Worm (Caenorhabditis elegans) whole organism, L3 larva: ENCODE measurements around the gene fic-1.
"Not testable (repeated sequence)": the region's sequence is repeated elsewhere in the genome, so short reads cannot be mapped to it uniquely, and the experiment has no call there.

Experiments used
- ZK546.5 ChIP-seq: sonication (generic microtip); optimal IDR thresholded peaks from 2 replicates; lab custom pipeline; 2017; ENCODE audit warnings: missing biosample characterization, missing genetic modification characterization
- aly-2 ChIP-seq: fragments of 150-350 bp; optimal IDR thresholded peaks from 2 replicates; lab custom pipeline; 2014; ENCODE audit warnings: missing biosample characterization, missing genetic modification characterization
- ama-1 ChIP-seq: fragments of 150-350 bp; optimal IDR thresholded peaks from 2 replicates; lab custom pipeline; 2018
- ceh-28 ChIP-seq: fragments of 150-350 bp; optimal IDR thresholded peaks from 2 replicates; lab custom pipeline; 2014; ENCODE audit warnings: missing biosample characterization, missing genetic modification reagents, missing genetic modification characterization
- ceh-9 ChIP-seq: sonication (generic microtip); optimal IDR thresholded peaks from 2 replicates; lab custom pipeline; 2018; ENCODE audit warnings: missing biosample characterization, missing genetic modification characterization
- daf-12 ChIP-seq: fragments of 150-350 bp; optimal IDR thresholded peaks from 2 replicates; lab custom pipeline; 2014; ENCODE audit warnings: missing biosample characterization, missing genetic modification reagents, missing genetic modification characterization
- egl-5 ChIP-seq: fragments of 150-350 bp; optimal IDR thresholded peaks from 2 replicates; lab custom pipeline; 2017; ENCODE audit warnings: missing biosample characterization, missing genetic modification reagents, missing genetic modification characterization, inconsistent platforms
- elt-1 ChIP-seq: fragments of 150-350 bp; optimal IDR thresholded peaks from 2 replicates; lab custom pipeline; 2014; ENCODE audit warnings: missing biosample characterization, missing genetic modification characterization
- elt-2 ChIP-seq: sonication (generic microtip); optimal IDR thresholded peaks from 2 replicates; lab custom pipeline; 2016; ENCODE audit warnings: missing genetic modification reagents, mild to moderate bottlenecking, missing genetic modification characterization, missing compliant biosample characterization
- elt-3 ChIP-seq, 3 experiments: fragments of 150-350 bp in 1 of 3; sonication (generic microtip) in 2 of 3; optimal IDR thresholded peaks; 2 replicates in 2 of 3; 4 replicates in 1 of 3; lab custom pipeline; 2014 to 2017; ENCODE audit warnings: missing biosample characterization in 3 of 3, missing genetic modification characterization in 3 of 3
- eor-1 ChIP-seq, 2 experiments: fragments of 150-350 bp; optimal IDR thresholded peaks; 2 replicates each; lab custom pipeline; 2014 to 2018; ENCODE audit warnings: missing biosample characterization in 2 of 2, missing genetic modification characterization in 2 of 2
- fkh-10 ChIP-seq: sonication (generic microtip); optimal IDR thresholded peaks from 2 replicates; lab custom pipeline; 2017; ENCODE audit warnings: missing biosample characterization, missing genetic modification reagents, missing genetic modification characterization
- hmg-11 ChIP-seq: sonication (generic microtip); optimal IDR thresholded peaks from 2 replicates; lab custom pipeline; 2016; ENCODE audit warnings: missing genetic modification characterization, missing compliant biosample characterization
- lin-39 ChIP-seq: fragments of 150-350 bp; optimal IDR thresholded peaks from 2 replicates; lab custom pipeline; 2018; ENCODE audit warnings: missing biosample characterization, missing genetic modification reagents, missing genetic modification characterization
- lsy-12 ChIP-seq: sonication (generic microtip); optimal IDR thresholded peaks from 2 replicates; lab custom pipeline; 2016; ENCODE audit warnings: mild to moderate bottlenecking, missing genetic modification characterization, missing compliant biosample characterization
- mdl-1 ChIP-seq: fragments of 150-350 bp; optimal IDR thresholded peaks from 2 replicates; lab custom pipeline; 2014; ENCODE audit warnings: missing biosample characterization, missing genetic modification characterization
- nfya-1 ChIP-seq: sonication (generic microtip); optimal IDR thresholded peaks from 2 replicates; lab custom pipeline; 2017; ENCODE audit warnings: missing genetic modification characterization, mild to moderate bottlenecking, missing compliant biosample characterization, antibody characterized with exemption, moderate library complexity; ENCODE audit not compliant: insufficient read depth
- nhr-12 ChIP-seq: fragments of 150-350 bp; optimal IDR thresholded peaks from 2 replicates; lab custom pipeline; 2014; ENCODE audit warnings: missing biosample characterization, missing genetic modification characterization
- nhr-237 ChIP-seq: fragments of 150-350 bp; optimal IDR thresholded peaks from 2 replicates; lab custom pipeline; 2014; ENCODE audit warnings: missing biosample characterization, missing genetic modification characterization
- nhr-25 ChIP-seq: sonication (generic microtip); optimal IDR thresholded peaks from 2 replicates; lab custom pipeline; 2017; ENCODE audit warnings: missing biosample characterization, missing genetic modification characterization
- nhr-28 ChIP-seq: fragments of 150-350 bp; optimal IDR thresholded peaks from 2 replicates; lab custom pipeline; 2014; ENCODE audit warnings: missing biosample characterization, missing genetic modification characterization
- nhr-67 ChIP-seq: fragments of 150-350 bp; optimal IDR thresholded peaks from 2 replicates; lab custom pipeline; 2014; ENCODE audit warnings: missing biosample characterization, missing genetic modification characterization
- nhr-77 ChIP-seq: fragments of 150-350 bp; optimal IDR thresholded peaks from 2 replicates; lab custom pipeline; 2014; ENCODE audit warnings: missing biosample characterization, missing genetic modification characterization
- pha-4 ChIP-seq: fragments of 150-350 bp; optimal IDR thresholded peaks from 2 replicates; lab custom pipeline; 2014; ENCODE audit warnings: missing biosample characterization, missing genetic modification reagents, missing genetic modification characterization
- sea-2 ChIP-seq: fragments of 150-350 bp; sonication (generic microtip); optimal IDR thresholded peaks from 4 replicates; lab custom pipeline; 2014; ENCODE audit warnings: missing biosample characterization, missing genetic modification reagents, missing genetic modification characterization
- unc-39 ChIP-seq: sonication (generic microtip); optimal IDR thresholded peaks from 4 replicates; lab custom pipeline; 2017; ENCODE audit warnings: missing biosample characterization, missing genetic modification characterization
- unc-62 ChIP-seq: fragments of 150-350 bp; sonication (generic microtip); optimal IDR thresholded peaks from 4 replicates; lab custom pipeline; 2014; ENCODE audit warnings: missing biosample characterization, missing genetic modification reagents, missing genetic modification characterization
- ztf-11 ChIP-seq: fragments of 150-350 bp; optimal IDR thresholded peaks from 2 replicates; lab custom pipeline; 2014; ENCODE audit warnings: missing biosample characterization, missing genetic modification characterization
- ztf-4 ChIP-seq: fragments of 150-350 bp; optimal IDR thresholded peaks from 2 replicates; lab custom pipeline; 2014; ENCODE audit warnings: missing biosample characterization, missing genetic modification characterization

Gene fic-1

ce11 chrIV:10975968-10976367, 38.7 kb downstream of the fic-1 start (continued):
- TF ChIP-seq hmg-11 (tag; lab: Kevin White, UChicago) (peak; percentile 24), ceh-9 (tag; lab: Kevin White, UChicago) (no peak), nhr-77 (no peak), elt-1 (peak; percentile 73), ceh-28 (tag; lab: Kevin White, UChicago) (peak; percentile 21), nhr-28 (no peak), lin-39 (tag; lab: Kevin White, UChicago) (no peak)
- TF ChIP-seq, all 47 proteins: peak for 12

ce11 chrIV:10978641-10979040, 41.4 kb downstream of the fic-1 start:
- TF ChIP-seq nhr-25 (tag; lab: Kevin White, UChicago), result peak; percentile 61
- TF ChIP-seq nhr-77, result no peak

- TF ChIP-seq egl-5 (peak; percentile 12), ceh-28 (tag; lab: Kevin White, UChicago) (no peak), fkh-10 (GFP tag; lab: Kevin White, UChicago) (peak; percentile 53), nfya-1 (tag; lab: Kevin White, UChicago) (peak; percentile 30), aly-2 (tag; lab: Kevin White, UChicago) (no peak), lin-39 (tag; lab: Kevin White, UChicago) (peak; percentile 34)
Measured at ce11 chrIV:10979689-10980088, 42.4 kb downstream of the fic-1 start.

ce11 chrIV:10980628-10981027, 43.4 kb downstream of the fic-1 start:
- TF ChIP-seq ama-1 (no peak), ztf-4 (tag; lab: Kevin White, UChicago) (no peak), pha-4 (tag; lab: Kevin White, UChicago) (peak; percentile 38), nhr-25 (tag; lab: Kevin White, UChicago) (peak; percentile 6), lsy-12 (tag; lab: Kevin White, UChicago) (no peak), lin-39 (tag; lab: Kevin White, UChicago) (no peak), unc-62 (GFP tag; lab: Kevin White, UChicago) (no peak), elt-3 (tag; optimal IDR thresholded peaks at IDR 0.05; lab: Kevin White, UChicago) (no peak), unc-39 (tag; lab: Kevin White, UChicago) (no peak), hmg-11 (tag; lab: Kevin White, UChicago) (no peak), ceh-9 (tag; lab: Kevin White, UChicago) (no peak), elt-2 (peak; percentile 17)

ce11 chrIV:10981761-10982160, 44.5 kb downstream of the fic-1 start, which contains the start of gene Y43E12A.2:
Y43E12A.2 (plus strand) TSS chrIV:10982061.
- TF ChIP-seq sea-2, result no peak
- peak; percentile 14 for TF ChIP-seq pha-4 (tag; lab: Kevin White, UChicago)
- no peak for TF ChIP-seq ama-1
- no peak for TF ChIP-seq egl-5
- no peak for TF ChIP-seq elt-3 (tag; optimal IDR thresholded peaks at IDR 0.05; lab: Kevin White, UChicago)

- TF ChIP-seq nhr-67 (tag; lab: Kevin White, UChicago), result no peak
- no peak for TF ChIP-seq nhr-12 (tag; lab: Kevin White, UChicago)
- TF ChIP-seq ztf-11, result no peak
- no peak for TF ChIP-seq ama-1
- TF ChIP-seq nhr-28, result no peak
- TF ChIP-seq ztf-4 (tag; lab: Kevin White, UChicago), result no peak
- no peak for TF ChIP-seq daf-12 (tag; lab: Kevin White, UChicago)
- no peak for TF ChIP-seq ZK546.5
- no peak for TF ChIP-seq elt-1
- TF ChIP-seq sea-2, result no peak
- no peak for TF ChIP-seq nhr-77
- no peak for TF ChIP-seq elt-3 (tag; optimal IDR thresholded peaks at IDR 0.05; lab: Kevin White, UChicago)
- TF ChIP-seq nhr-237, result no peak
Measured at ce11 chrIV:10985568-10986035, 48.3 kb downstream of the fic-1 start, which contains the start of gene cyb-2.1. cyb-2.1 (plus strand) TSS chrIV:10985985.

- not testable (repeated sequence) for TF ChIP-seq mdl-1 (tag; lab: Kevin White, UChicago); eor-1 (tag; optimal IDR thresholded peaks at IDR 0.05; lab: Kevin White, UChicago); hmg-11 (tag; lab: Kevin White, UChicago)
- TF ChIP-seq, all 47 proteins: peak for 0; not testable (repeated sequence) for 47
Measured at ce11 chrIV:10987342-10987945, 50.2 kb downstream of the fic-1 start, which contains the start of gene Y43E12A.3. Y43E12A.3 (plus strand) TSS chrIV:10987895.
